Worm (Caenorhabditis elegans): ENCODE measurements around the gene pqn-68.
A peak's percentile ranks its signal among the peaks of the same experiment; 100 is the strongest.

pqn-68 gene

ce11 chrV:12937098-12937497 lies 15.3 kb upstream of the pqn-68 start, which contains the start of gene T16G1.6:
Gene T16G1.6 (minus strand): TSS chrV:12937174.
- TF ChIP-seq hlh-1 (tag; optimal IDR thresholded peaks at IDR 0.05) (no peak), unc-39 (tag; optimal IDR thresholded peaks at IDR 0.05) (no peak), blmp-1 (tag; optimal IDR thresholded peaks at IDR 0.05) (no peak), pha-4 (tag; optimal IDR thresholded peaks at IDR 0.05) (no peak), nhr-2 (tag; optimal IDR thresholded peaks at IDR 0.05) (no peak), lin-13 (tag; optimal IDR thresholded peaks at IDR 0.05) (no peak), nhr-12 (tag; optimal IDR thresholded peaks at IDR 0.05) (no peak)

DNA sequence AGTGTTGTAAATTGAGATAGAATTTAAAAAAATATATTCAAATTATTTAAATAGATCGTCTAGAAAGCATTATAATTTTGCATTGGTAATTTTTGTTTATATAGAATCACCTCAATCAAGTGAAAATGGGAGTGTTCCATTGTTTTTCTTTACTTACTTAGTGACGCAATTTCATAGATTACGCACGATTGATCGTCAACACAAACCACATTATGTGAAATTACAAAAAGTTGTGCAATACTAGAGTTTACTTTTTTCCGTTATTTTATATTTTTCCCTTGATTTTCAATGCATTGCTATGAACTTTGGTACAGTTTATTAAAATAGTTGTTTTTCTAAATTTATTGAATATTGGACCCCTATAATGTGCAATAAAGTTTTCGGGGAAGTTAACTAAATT lies 13.0 kb upstream of the pqn-68 start, which contains the start of gene T16G1.5:
T16G1.5 (minus strand) TSS at position 119 of the 400 bp plus-strand sequence.
- no peak for TF ChIP-seq mls-2 (tag; optimal IDR thresholded peaks at IDR 0.05)
- peak; percentile 39 for TF ChIP-seq zip-8 (tag; optimal IDR thresholded peaks at IDR 0.05)
- TF ChIP-seq blmp-1 (tag; optimal IDR thresholded peaks at IDR 0.05): no peak
- no peak for TF ChIP-seq elt-1 (tag; optimal IDR thresholded peaks at IDR 0.05; ENCODE audit: borderline replicate concordance, insufficient read depth)
- TF ChIP-seq ceh-43 (GFP tag; optimal IDR thresholded peaks at IDR 0.05): no peak

ce11 chrV:12941797-12942474 lies 10.5 kb upstream of the pqn-68 start, which contains the start of gene T16G1.4:
Gene T16G1.4 (minus strand): TSS chrV:12941847.
- TF ChIP-seq unc-39 (tag; optimal IDR thresholded peaks at IDR 0.05) (no peak), ham-2 (GFP tag; optimal IDR thresholded peaks at IDR 0.05) (no peak), nhr-237 (tag; optimal IDR thresholded peaks at IDR 0.05) (no peak), ceh-43 (GFP tag; optimal IDR thresholded peaks at IDR 0.05) (no peak), lsy-2 (tag; optimal IDR thresholded peaks at IDR 0.05) (no peak), mep-1 (tag; optimal IDR thresholded peaks at IDR 0.05) (no peak), blmp-1 (tag; optimal IDR thresholded peaks at IDR 0.05) (no peak), ztf-11 (tag; optimal IDR thresholded peaks at IDR 0.05) (no peak), nhr-76 (tag; optimal IDR thresholded peaks at IDR 0.05) (no peak), flh-1 (GFP tag; optimal IDR thresholded peaks at IDR 0.05) (no peak), elt-1 (tag; optimal IDR thresholded peaks at IDR 0.05; ENCODE audit: borderline replicate concordance, insufficient read depth) (no peak), pha-4 (tag; optimal IDR thresholded peaks at IDR 0.05) (no peak)

DNA sequence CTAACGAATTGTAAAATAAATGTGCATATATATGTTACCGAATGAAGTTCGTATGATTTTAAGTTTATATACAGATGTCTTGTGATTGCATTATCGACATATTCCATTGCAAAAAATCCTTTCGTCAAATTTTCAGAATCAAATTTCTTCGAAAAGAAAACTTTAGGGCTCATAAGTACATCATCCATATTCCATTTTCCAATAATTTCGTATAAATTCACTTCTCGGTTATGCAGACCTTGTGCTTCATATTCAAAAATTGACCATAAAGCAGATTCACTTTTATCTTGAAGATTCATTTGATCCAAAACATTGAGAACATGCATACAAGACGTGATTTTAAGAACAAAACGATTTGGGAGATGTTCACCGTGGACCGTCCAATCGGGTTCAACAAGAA lies 9.0 kb upstream of the pqn-68 start:
- TF ChIP-seq hlh-1 (tag; optimal IDR thresholded peaks at IDR 0.05) (no peak), pha-4 (tag; optimal IDR thresholded peaks at IDR 0.05) (no peak), sptf-1 (tag; optimal IDR thresholded peaks at IDR 0.05) (no peak), elt-3 (tag; optimal IDR thresholded peaks at IDR 0.05) (no peak), M03D4.4 (tag; optimal IDR thresholded peaks at IDR 0.05) (no peak), ham-2 (GFP tag; optimal IDR thresholded peaks at IDR 0.05) (no peak), mab-5 (tag; optimal IDR thresholded peaks at IDR 0.05) (no peak), ceh-39 (tag; optimal IDR thresholded peaks at IDR 0.05) (no peak), unc-120 (tag; optimal IDR thresholded peaks at IDR 0.05; ENCODE audit: poor library complexity, severe bottlenecking) (no peak), nhr-237 (tag; optimal IDR thresholded peaks at IDR 0.05) (no peak)

ce11 chrV:12944229-12944628 lies 8.2 kb upstream of the pqn-68 start, which contains the start of gene T16G1.3:
Gene T16G1.3 (minus strand): TSS chrV:12944329.
- TF ChIP-seq elt-1 (tag; optimal IDR thresholded peaks at IDR 0.05; ENCODE audit: borderline replicate concordance, insufficient read depth) (no peak), hlh-1 (tag; optimal IDR thresholded peaks at IDR 0.05) (no peak), sptf-1 (tag; optimal IDR thresholded peaks at IDR 0.05) (no peak), M03D4.4 (tag; optimal IDR thresholded peaks at IDR 0.05) (no peak), bed-3 (GFP tag; optimal IDR thresholded peaks at IDR 0.05) (no peak), drap-1 (GFP tag; optimal IDR thresholded peaks at IDR 0.05) (no peak), unc-120 (tag; optimal IDR thresholded peaks at IDR 0.05; ENCODE audit: poor library complexity, severe bottlenecking) (no peak), lin-13 (tag; optimal IDR thresholded peaks at IDR 0.05) (no peak), zip-8 (tag; optimal IDR thresholded peaks at IDR 0.05) (no peak), ham-2 (GFP tag; optimal IDR thresholded peaks at IDR 0.05) (no peak), mab-5 (tag; optimal IDR thresholded peaks at IDR 0.05) (no peak)

ce11 chrV:12944775-12945174 lies 7.7 kb upstream of the pqn-68 start, which contains the start of gene grl-2:
Gene grl-2 (plus strand): TSS chrV:12945075.
- TF ChIP-seq drap-1 (GFP tag; optimal IDR thresholded peaks at IDR 0.05) (no peak), ces-1 (GFP tag; optimal IDR thresholded peaks at IDR 0.05) (no peak), mep-1 (tag; optimal IDR thresholded peaks at IDR 0.05) (no peak), mls-2 (tag; optimal IDR thresholded peaks at IDR 0.05) (no peak), unc-39 (tag; optimal IDR thresholded peaks at IDR 0.05) (no peak), nhr-237 (tag; optimal IDR thresholded peaks at IDR 0.05) (no peak), flh-1 (GFP tag; optimal IDR thresholded peaks at IDR 0.05) (no peak), ham-2 (GFP tag; optimal IDR thresholded peaks at IDR 0.05) (no peak), ceh-43 (GFP tag; optimal IDR thresholded peaks at IDR 0.05) (no peak), lin-13 (tag; optimal IDR thresholded peaks at IDR 0.05) (no peak), nhr-2 (tag; optimal IDR thresholded peaks at IDR 0.05) (no peak), unc-62 (GFP tag; optimal IDR thresholded peaks at IDR 0.05) (no peak), M03D4.4 (tag; optimal IDR thresholded peaks at IDR 0.05) (no peak), nhr-28 (tag; optimal IDR thresholded peaks at IDR 0.05) (no peak)
